Fruit fly (Drosophila melanogaster) whole organism, prepupa: ENCODE measurements around the gene CG14442.

Source experiments
- CG32006 ChIP-seq: fragments of 200-800 bp; sonication (Bioruptor generic); optimal IDR thresholded peaks from 3 replicates; lab custom pipeline; 2017; ENCODE audit warnings: missing biosample characterization, mild to moderate bottlenecking, missing genetic modification characterization
- Lpt ChIP-seq: fragments of 200-800 bp; sonication (Bioruptor generic); optimal IDR thresholded peaks from 3 replicates; lab custom pipeline; 2016; ENCODE audit warnings: missing biosample characterization, missing genetic modification characterization
- cyc ChIP-seq: fragments of 200-800 bp; sonication (Bioruptor generic); optimal IDR thresholded peaks from 3 replicates; lab custom pipeline; 2016; ENCODE audit warnings: missing biosample characterization, missing genetic modification characterization
- ss ChIP-seq, 2 experiments: fragments of 200-800 bp; sonication (Bioruptor generic); optimal IDR thresholded peaks; 2 replicates in 1 of 2; 3 replicates in 1 of 2; lab custom pipeline; 2017 to 2018; ENCODE audit warnings: mild to moderate bottlenecking in 2 of 2, missing biosample characterization in 2 of 2, missing genetic modification characterization in 2 of 2, moderate library complexity in 1 of 2

DNA sequence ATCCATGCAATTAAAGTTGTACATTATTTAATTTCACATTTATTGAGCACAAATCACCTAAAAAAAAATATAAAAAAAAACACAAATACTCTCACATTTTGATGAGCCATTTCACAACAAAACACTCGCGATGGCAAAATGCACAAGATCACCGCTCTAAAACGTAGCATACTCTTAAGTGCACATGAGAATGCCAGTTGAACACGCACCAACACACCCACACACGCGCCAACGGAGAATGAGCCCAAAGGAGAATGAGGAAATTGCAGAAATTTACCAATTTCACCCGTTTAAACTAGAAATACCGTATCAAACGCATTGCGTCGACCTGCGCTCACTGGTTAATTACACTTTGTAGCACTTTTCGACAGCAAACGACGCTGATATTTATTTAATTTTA is 34.9 kb downstream of the CG14442 start:
- TF ChIP-seq CG32006 (GFP tag; lab: Kevin White, UChicago): no peak
- TF ChIP-seq cyc (GFP tag; lab: Kevin White, UChicago): no peak
- TF ChIP-seq ss (GFP tag; optimal IDR thresholded peaks at IDR 0.05; lab: Kevin White, UChicago): no peak
- TF ChIP-seq Lpt (GFP tag; lab: Kevin White, UChicago): no peak
